Worm (Caenorhabditis elegans): ENCODE data around the gene egli-1.

DNA sequence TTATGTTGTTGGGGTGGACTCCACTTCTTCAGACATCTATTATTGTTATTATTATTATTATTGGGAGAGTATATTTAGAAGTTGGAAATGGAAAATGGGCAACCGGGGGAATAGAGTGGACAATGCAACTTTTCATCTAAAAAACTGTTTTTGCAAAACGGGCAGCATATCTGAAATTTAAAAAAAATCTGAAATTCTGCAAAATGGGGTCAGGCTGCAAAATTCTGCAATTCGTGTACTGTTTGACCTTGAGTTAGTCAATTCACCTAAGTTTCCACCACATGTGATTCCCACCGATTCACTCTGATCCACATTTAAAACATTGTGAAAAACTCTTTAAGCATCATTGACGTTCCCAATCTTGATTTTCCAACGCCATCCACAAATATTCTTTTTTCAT, 49.2 kb downstream of the egli-1 start, which contains the start of gene C06C3.4:
- TF ChIP-seq snpc-4 (tag; optimal IDR thresholded peaks at IDR 0.05) (no peak), ztf-11 (tag; optimal IDR thresholded peaks at IDR 0.05) (no peak), ceh-83 (GFP tag; optimal IDR thresholded peaks at IDR 0.05) (no peak), nhr-12 (tag; optimal IDR thresholded peaks at IDR 0.05) (no peak), elt-1 (tag; optimal IDR thresholded peaks at IDR 0.05; ENCODE audit: borderline replicate concordance, insufficient read depth) (no peak), nhr-76 (tag; optimal IDR thresholded peaks at IDR 0.05) (no peak), unc-39 (tag; optimal IDR thresholded peaks at IDR 0.05) (no peak), sptf-1 (tag; optimal IDR thresholded peaks at IDR 0.05) (no peak), pha-4 (tag; optimal IDR thresholded peaks at IDR 0.05) (no peak), elt-3 (tag; optimal IDR thresholded peaks at IDR 0.05) (no peak), nhr-237 (tag; optimal IDR thresholded peaks at IDR 0.05) (no peak), unc-62 (GFP tag; optimal IDR thresholded peaks at IDR 0.05) (no peak), mep-1 (tag; optimal IDR thresholded peaks at IDR 0.05) (no peak), nhr-28 (tag; optimal IDR thresholded peaks at IDR 0.05) (no peak)
